Fruit fly (Drosophila melanogaster) whole organism, embryonic: Measurements from ENCODE around the gene sna.

Source experiments
- Abd-B ChIP-seq: fragments of 200-800 bp; sonication (Bioruptor generic); optimal IDR thresholded peaks from 2 replicates; lab custom pipeline; 2018; ENCODE audit warnings: missing biosample characterization, mild to moderate bottlenecking, missing genetic modification characterization, moderate library complexity
- Blimp-1 ChIP-seq: fragments of 200-800 bp; sonication (Bioruptor generic); optimal IDR thresholded peaks from 3 replicates; lab custom pipeline; 2018; ENCODE audit warnings: missing biosample characterization, missing genetic modification characterization, mild to moderate bottlenecking, moderate library complexity, missing genetic modification reagents
- Bteb2 ChIP-seq: fragments of 200-800 bp; sonication (Bioruptor generic); optimal IDR thresholded peaks from 2 replicates; lab custom pipeline; 2016; ENCODE audit warnings: missing biosample characterization, missing genetic modification characterization
- CG11398 ChIP-seq: fragments of 200-800 bp; sonication (Bioruptor generic); optimal IDR thresholded peaks from 2 replicates; lab custom pipeline; 2016; ENCODE audit warnings: missing biosample characterization, missing genetic modification characterization
- CG12071 ChIP-seq: fragments of 200-800 bp; sonication (Bioruptor generic); optimal IDR thresholded peaks from 3 replicates; lab custom pipeline; 2018; ENCODE audit warnings: missing biosample characterization, mild to moderate bottlenecking, missing genetic modification characterization
- CG12942 ChIP-seq: fragments of 200-800 bp; sonication (Bioruptor generic); optimal IDR thresholded peaks from 3 replicates; lab custom pipeline; 2016; ENCODE audit warnings: missing biosample characterization, missing genetic modification characterization
- CG13424 ChIP-seq: fragments of 200-800 bp; sonication (Bioruptor generic); optimal IDR thresholded peaks from 2 replicates; lab custom pipeline; 2019; ENCODE audit warnings: missing biosample characterization, mild to moderate bottlenecking, missing genetic modification characterization, moderate library complexity
- CG15011 ChIP-seq: fragments of 200-800 bp; sonication (Bioruptor generic); optimal IDR thresholded peaks from 3 replicates; lab custom pipeline; 2018; ENCODE audit warnings: missing biosample characterization, mild to moderate bottlenecking, missing genetic modification characterization
- CG15601 ChIP-seq: fragments of 200-800 bp; sonication (Bioruptor generic); optimal IDR thresholded peaks from 3 replicates; lab custom pipeline; 2019; ENCODE audit warnings: missing biosample characterization, mild to moderate bottlenecking, missing genetic modification characterization, moderate library complexity
- CG17829 ChIP-seq: fragments of 200-800 bp; optimal IDR thresholded peaks from 2 replicates; lab custom pipeline; 2019; ENCODE audit warnings: missing biosample characterization, mild to moderate bottlenecking, missing genetic modification characterization, moderate library complexity
- CG17912 ChIP-seq: fragments of 200-800 bp; sonication (Bioruptor generic); optimal IDR thresholded peaks from 2 replicates; lab custom pipeline; 2018; ENCODE audit warnings: missing biosample characterization, mild to moderate bottlenecking, missing genetic modification characterization
- CG2202 ChIP-seq: fragments of 200-800 bp; sonication (Bioruptor generic); optimal IDR thresholded peaks from 2 replicates; lab custom pipeline; 2018; ENCODE audit warnings: missing biosample characterization, mild to moderate bottlenecking, missing genetic modification characterization
- CG2875 ChIP-seq: fragments of 200-800 bp; sonication (Bioruptor generic); optimal IDR thresholded peaks from 2 replicates; lab custom pipeline; 2017; ENCODE audit warnings: missing biosample characterization, mild to moderate bottlenecking, missing genetic modification characterization, missing genetic modification reagents
- CG30403 ChIP-seq: fragments of 200-800 bp; sonication (Bioruptor generic); optimal IDR thresholded peaks from 3 replicates; lab custom pipeline; 2016; ENCODE audit warnings: missing biosample characterization, missing genetic modification characterization
- CG3065 ChIP-seq: fragments of 200-800 bp; sonication (Bioruptor generic); optimal IDR thresholded peaks from 2 replicates; lab custom pipeline; 2016; ENCODE audit warnings: missing biosample characterization, missing genetic modification characterization
- CG4707 ChIP-seq: fragments of 200-800 bp; sonication (Bioruptor generic); optimal IDR thresholded peaks from 2 replicates; lab custom pipeline; 2018; ENCODE audit warnings: missing biosample characterization, mild to moderate bottlenecking, missing genetic modification characterization, moderate library complexity
- CG7271 ChIP-seq: fragments of 200-800 bp; sonication (Bioruptor generic); optimal IDR thresholded peaks from 2 replicates; lab custom pipeline; 2018; ENCODE audit warnings: missing biosample characterization, mild to moderate bottlenecking, missing genetic modification characterization, moderate library complexity
- CG7987 ChIP-seq: fragments of 200-800 bp; sonication (Bioruptor generic); optimal IDR thresholded peaks from 2 replicates; lab custom pipeline; 2018; ENCODE audit warnings: missing biosample characterization, mild to moderate bottlenecking, missing genetic modification characterization, moderate library complexity
- CTCF ChIP-seq: fragments of 200-800 bp; sonication (Bioruptor generic); optimal IDR thresholded peaks from 2 replicates; lab custom pipeline; 2017; ENCODE audit warnings: missing biosample characterization, mild to moderate bottlenecking, missing genetic modification characterization, moderate library complexity
- CrebB ChIP-seq: fragments of 200-800 bp; sonication (Bioruptor generic); optimal IDR thresholded peaks from 3 replicates; lab custom pipeline; 2018; ENCODE audit warnings: missing biosample characterization, mild to moderate bottlenecking, missing genetic modification characterization
- D19A ChIP-seq: fragments of 200-800 bp; optimal IDR thresholded peaks from 3 replicates; lab custom pipeline; 2019; ENCODE audit warnings: missing biosample characterization, mild to moderate bottlenecking, missing genetic modification characterization, moderate library complexity
- Dbx ChIP-seq: fragments of 200-800 bp; sonication (Bioruptor generic); IDR thresholded peaks from 3 replicates; pipeline ENCODE4 v1.3.6; 2022; ENCODE audit warnings: missing biosample characterization, missing genetic modification characterization
- Hmr ChIP-seq: fragments of 200-800 bp; sonication (Bioruptor generic); optimal IDR thresholded peaks from 3 replicates; lab custom pipeline; 2017; ENCODE audit warnings: mild to moderate bottlenecking, missing biosample characterization, missing genetic modification reagents, missing genetic modification characterization
- Hr3 ChIP-seq: fragments of 200-800 bp; sonication (Bioruptor generic); optimal IDR thresholded peaks from 3 replicates; lab custom pipeline; 2016; ENCODE audit warnings: missing biosample characterization, missing genetic modification characterization
- MBD-R2 ChIP-seq: fragments of 200-800 bp; sonication (Bioruptor generic); IDR thresholded peaks from 2 replicates; pipeline ENCODE4 v1.3.6; 2022; ENCODE audit warnings: missing biosample characterization, missing genetic modification characterization
- Med ChIP-seq: fragments of 200-800 bp; sonication (Bioruptor generic); peaks from one replicate; lab custom pipeline; 2016; ENCODE audit warnings: missing biosample characterization, missing genetic modification characterization, mild to moderate bottlenecking, inconsistent platforms, moderate library complexity
- Opbp ChIP-seq: fragments of 200-800 bp; sonication (Bioruptor generic); IDR thresholded peaks from 3 replicates; pipeline ENCODE4 v1.3.6; 2022; ENCODE audit warnings: missing biosample characterization, missing genetic modification characterization; ENCODE audit not compliant: partially characterized antibody
- Sox102F ChIP-seq: fragments of 200-800 bp; sonication (Bioruptor generic); optimal IDR thresholded peaks from 2 replicates; lab custom pipeline; 2018; ENCODE audit warnings: missing biosample characterization, mild to moderate bottlenecking, missing genetic modification characterization, moderate library complexity
- Taf1 ChIP-seq: fragments of 200-800 bp; sonication (Bioruptor generic); IDR thresholded peaks from 2 replicates; pipeline ENCODE4 v1.3.6; 2022; ENCODE audit warnings: missing biosample characterization, missing genetic modification characterization
- ac ChIP-seq: fragments of 200-800 bp; sonication (Bioruptor generic); optimal IDR thresholded peaks from 3 replicates; lab custom pipeline; 2017; ENCODE audit warnings: missing biosample characterization, mild to moderate bottlenecking, missing genetic modification characterization
- ara ChIP-seq: fragments of 200-800 bp; sonication (Bioruptor generic); IDR thresholded peaks from 2 replicates; pipeline ENCODE4 v1.3.6; 2022; ENCODE audit warnings: missing biosample characterization, missing genetic modification characterization
- ato ChIP-seq: fragments of 200-800 bp; sonication (Bioruptor generic); IDR thresholded peaks from 2 replicates; pipeline ENCODE4 v1.3.6; 2022; ENCODE audit warnings: missing biosample characterization, missing genetic modification characterization; ENCODE audit not compliant: partially characterized antibody
- az2 ChIP-seq: fragments of 200-800 bp; sonication (Bioruptor generic); optimal IDR thresholded peaks from 3 replicates; lab custom pipeline; 2016; ENCODE audit warnings: missing biosample characterization, missing genetic modification characterization
- cas ChIP-seq: fragments of 200-800 bp; sonication (Bioruptor generic); IDR thresholded peaks from 2 replicates; pipeline ENCODE4 v1.3.6; 2022; ENCODE audit warnings: missing biosample characterization, missing genetic modification characterization
- crp ChIP-seq, 2 experiments: fragments of 200-800 bp; sonication (Bioruptor generic); optimal IDR thresholded peaks; 2 replicates in 1 of 2; 3 replicates in 1 of 2; lab custom pipeline; 2017; ENCODE audit warnings: missing biosample characterization in 2 of 2, missing genetic modification characterization in 2 of 2, mild to moderate bottlenecking in 1 of 2, moderate library complexity in 1 of 2
- dan ChIP-seq: fragments of 200-800 bp; sonication (Bioruptor generic); IDR thresholded peaks from 2 replicates; pipeline ENCODE4 v1.3.6; 2022; ENCODE audit warnings: missing biosample characterization, missing genetic modification characterization
- dmrt99B ChIP-seq: fragments of 200-800 bp; sonication (Bioruptor generic); optimal IDR thresholded peaks from 2 replicates; lab custom pipeline; 2018; ENCODE audit warnings: missing biosample characterization, mild to moderate bottlenecking, missing genetic modification characterization, moderate library complexity
- emc ChIP-seq: fragments of 200-800 bp; sonication (Bioruptor generic); optimal IDR thresholded peaks from 2 replicates; lab custom pipeline; 2016; ENCODE audit warnings: missing biosample characterization, missing genetic modification characterization
- exex ChIP-seq: fragments of 200-800 bp; sonication (Bioruptor generic); optimal IDR thresholded peaks from 4 replicates; lab custom pipeline; 2018; ENCODE audit warnings: missing biosample characterization, mild to moderate bottlenecking, missing genetic modification characterization, moderate library complexity
- fd3F ChIP-seq: fragments of 200-800 bp; sonication (Bioruptor generic); optimal IDR thresholded peaks from 2 replicates; lab custom pipeline; 2018; ENCODE audit warnings: missing biosample characterization, mild to moderate bottlenecking, missing genetic modification characterization, moderate library complexity
- fru ChIP-seq: fragments of >200 bp; optimal IDR thresholded peaks from 2 replicates; lab custom pipeline; 2017
- gt ChIP-seq: fragments of 200-800 bp; sonication (Bioruptor generic); IDR thresholded peaks from 2 replicates; pipeline ENCODE4 v1.3.6; 2022; ENCODE audit warnings: missing biosample characterization, missing genetic modification characterization
- ind ChIP-seq: fragments of 200-800 bp; sonication (Bioruptor generic); optimal IDR thresholded peaks from 3 replicates; lab custom pipeline; 2016; ENCODE audit warnings: missing biosample characterization, missing genetic modification characterization
- lola ChIP-seq, 3 experiments: fragments of >200 bp in 2 of 3; fragments of 200-800 bp in 1 of 3; sonication (Bioruptor generic) in 1 of 3; optimal IDR thresholded peaks; 2 replicates each; lab custom pipeline; 2017 to 2019; ENCODE audit warnings: missing biosample characterization in 3 of 3, missing genetic modification characterization in 3 of 3, mild to moderate bottlenecking in 1 of 3, moderate library complexity in 1 of 3
- otp ChIP-seq: fragments of 200-800 bp; sonication (Bioruptor generic); IDR thresholded peaks from 3 replicates; pipeline ENCODE4, ENCODE4 v1.3.6; 2022; ENCODE audit warnings: missing biosample characterization, missing genetic modification characterization
- pb ChIP-seq: fragments of 200-800 bp; sonication (Bioruptor generic); optimal IDR thresholded peaks from 3 replicates; lab custom pipeline; 2016; ENCODE audit warnings: missing biosample characterization, missing genetic modification characterization
- row ChIP-seq: fragments of 200-800 bp; sonication (Bioruptor generic); IDR thresholded peaks from 3 replicates; pipeline ENCODE4 v1.3.6; 2022; ENCODE audit warnings: missing biosample characterization, missing genetic modification characterization
- sr ChIP-seq: fragments of 200-800 bp; sonication (Bioruptor generic); IDR thresholded peaks from 3 replicates; pipeline ENCODE4 v1.3.6; 2022; ENCODE audit warnings: missing biosample characterization, missing genetic modification characterization
- trh ChIP-seq: fragments of 200-800 bp; sonication (Bioruptor generic); optimal IDR thresholded peaks from 2 replicates; lab custom pipeline; 2016; ENCODE audit warnings: missing biosample characterization, missing genetic modification characterization
- twi ChIP-seq: fragments of 200-800 bp; optimal IDR thresholded peaks from 2 replicates; lab custom pipeline; 2019; ENCODE audit warnings: missing biosample characterization, mild to moderate bottlenecking, missing genetic modification characterization, moderate library complexity
- unpg ChIP-seq: fragments of 200-800 bp; sonication (Bioruptor generic); optimal IDR thresholded peaks from 3 replicates; lab custom pipeline; 2018; ENCODE audit warnings: missing biosample characterization, mild to moderate bottlenecking, missing genetic modification characterization, moderate library complexity
- vvl ChIP-seq: fragments of 200-800 bp; sonication (Bioruptor generic); IDR thresholded peaks from 2 replicates; pipeline ENCODE4 v1.3.6; 2022; ENCODE audit warnings: missing biosample characterization, missing genetic modification characterization

Gene sna

dm6 chr2L:15465121-15465520 lies 12.9 kb downstream of the sna start (continued):
- peak; percentile 55 for TF ChIP-seq Blimp-1 (GFP tag; lab: Kevin White, UChicago)
- peak; percentile 5 for TF ChIP-seq az2
- no peak for TF ChIP-seq sr (GFP tag; lab: Robert Waterston, UW)
- TF ChIP-seq CG13424 (tag; lab: Kevin White, UChicago) = peak; percentile 7
- TF ChIP-seq unpg (GFP tag; lab: Kevin White, UChicago) = peak; percentile 36
- TF ChIP-seq Bteb2 (GFP tag; lab: Kevin White, UChicago) = no peak
- TF ChIP-seq row = peak; percentile 35; the same call in 1 of the 3 replicates
- no peak for TF ChIP-seq ind (GFP tag; lab: Kevin White, UChicago)
- no peak for TF ChIP-seq CG17829
- no peak for TF ChIP-seq MBD-R2
- no peak for TF ChIP-seq exex (tag; lab: Kevin White, UChicago)
- TF ChIP-seq ac = no peak
- no peak for TF ChIP-seq CG4707 (GFP tag; lab: Kevin White, UChicago)
- TF ChIP-seq fru (lab: Kevin White, UChicago) = no peak
- TF ChIP-seq cas (GFP tag; lab: Robert Waterston, UW) = no peak
- no peak for TF ChIP-seq dan (GFP tag; lab: Robert Waterston, UW)
- TF ChIP-seq Dbx (GFP tag; lab: Robert Waterston, UW) = no peak
- TF ChIP-seq CG7987 (GFP tag; lab: Kevin White, UChicago) = no peak
- peak; percentile 12 for TF ChIP-seq CG15601 (tag; lab: Kevin White, UChicago)
- no peak for TF ChIP-seq CTCF
- peak; percentile 24 for TF ChIP-seq CG30403 (GFP tag; lab: Kevin White, UChicago)
- TF ChIP-seq CG15011 = no peak
- TF ChIP-seq crp (GFP tag; optimal IDR thresholded peaks at IDR 0.05; lab: Kevin White, UChicago) = no peak
- TF ChIP-seq CG17912 (GFP tag; lab: Kevin White, UChicago) = no peak
- TF ChIP-seq CrebB = no peak
- TF ChIP-seq Med (GFP tag; lab: Kevin White, UChicago) = peak; percentile 33
- no peak for TF ChIP-seq trh (GFP tag; lab: Kevin White, UChicago)
- no peak for TF ChIP-seq gt (GFP tag; lab: Robert Waterston, UW)
- no peak for TF ChIP-seq CG2875 (GFP tag; lab: Kevin White, UChicago)
- TF ChIP-seq ara (GFP tag; lab: Robert Waterston, UW) = no peak
- no peak for TF ChIP-seq Opbp (GFP tag; lab: Robert Waterston, UW)
- TF ChIP-seq emc (GFP tag; lab: Kevin White, UChicago) = no peak
- TF ChIP-seq pb = no peak
- TF ChIP-seq Taf1 (GFP tag; lab: Robert Waterston, UW) = no peak
- TF ChIP-seq fd3F (GFP tag; lab: Kevin White, UChicago) = no peak
- no peak for TF ChIP-seq CG3065 (GFP tag; lab: Kevin White, UChicago)
- TF ChIP-seq ato (GFP tag; lab: Robert Waterston, UW) = no peak
- peak; percentile 36 for TF ChIP-seq Sox102F (GFP tag; lab: Kevin White, UChicago)
- no peak for TF ChIP-seq CG7271 (tag; lab: Kevin White, UChicago)
- TF ChIP-seq Hmr (GFP tag; lab: Kevin White, UChicago) = no peak
- peak in 1 of 3 experiments; percentile 48 for TF ChIP-seq lola (GFP tag; optimal IDR thresholded peaks at IDR 0.05; lab: Kevin White, UChicago)
- peak; percentile 6 for TF ChIP-seq twi (tag; lab: Kevin White, UChicago)
- TF ChIP-seq CG12071 (GFP tag; lab: Kevin White, UChicago) = no peak
- no peak for TF ChIP-seq vvl (GFP tag; lab: Robert Waterston, UW)
- TF ChIP-seq CG12942 = no peak
- TF ChIP-seq Abd-B (GFP tag; lab: Kevin White, UChicago) = peak; percentile 44
- no peak for TF ChIP-seq CG11398 (GFP tag; lab: Kevin White, UChicago)
- TF ChIP-seq otp (GFP tag; lab: Robert Waterston, UW) = no peak
- no peak for TF ChIP-seq Hr3 (GFP tag; lab: Kevin White, UChicago)
- TF ChIP-seq CG2202 (tag; lab: Kevin White, UChicago) = peak; percentile 31
- peak; percentile 4 for TF ChIP-seq dmrt99B (tag; lab: Kevin White, UChicago)
- no peak for TF ChIP-seq D19A (tag; lab: Kevin White, UChicago)
